Worm (Caenorhabditis elegans): ENCODE data around the gene irld-40.

DNA sequence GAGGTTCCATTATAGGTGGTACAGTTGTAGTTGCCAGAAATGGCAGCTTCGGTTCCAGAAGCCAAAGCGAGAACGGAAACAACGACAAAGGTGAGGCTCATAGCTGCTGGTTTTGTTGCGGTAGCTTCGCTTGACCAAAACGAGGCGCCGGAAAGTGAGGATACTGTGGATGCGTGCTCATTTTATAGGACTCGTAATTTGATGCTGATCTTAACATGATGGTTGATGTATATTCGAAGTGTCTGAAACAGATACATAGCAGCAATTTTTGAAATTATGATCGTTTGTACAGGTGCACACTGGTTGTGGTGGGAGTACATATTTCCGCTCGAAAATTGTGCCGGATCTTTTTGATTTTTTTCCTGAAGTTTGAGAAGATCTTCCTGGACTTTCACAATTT, 31.2 kb upstream of the irld-40 start, which contains the start of gene Y46H3D.8:
- no peak for TF ChIP-seq nhr-11 (tag; optimal IDR thresholded peaks at IDR 0.05)
- no peak for TF ChIP-seq pha-4 (tag; optimal IDR thresholded peaks at IDR 0.05)
- no peak for TF ChIP-seq ceh-24 (tag; optimal IDR thresholded peaks at IDR 0.05)
- no peak for TF ChIP-seq ceh-14 (tag; optimal IDR thresholded peaks at IDR 0.05)
- TF ChIP-seq pqm-1 (tag; optimal IDR thresholded peaks at IDR 0.05): no peak
- TF ChIP-seq lin-11 (tag; optimal IDR thresholded peaks at IDR 0.05): no peak
